Worm (Caenorhabditis elegans) whole organism, L4 larva: ENCODE data around the gene sre-40.

ENCODE experiments used
- D1046.2 ChIP-seq: fragments of 200-800 bp; sonication (Bioruptor generic); IDR thresholded peaks from 2 replicates; pipeline ENCODE4 v1.3.6; 2022; ENCODE audit warnings: missing genetic modification characterization, missing compliant biosample characterization
- F10B5.3 ChIP-seq: sonication (generic microtip); optimal IDR thresholded peaks from 2 replicates; lab custom pipeline; 2016; ENCODE audit warnings: mild to moderate bottlenecking, missing genetic modification characterization, missing compliant biosample characterization
- F44E2.7 ChIP-seq: fragments of 200-800 bp; sonication (Bioruptor generic); IDR thresholded peaks from 2 replicates; pipeline ENCODE4 v2.1.2; 2022; ENCODE audit warnings: missing genetic modification characterization, missing compliant biosample characterization
- R02D3.7 ChIP-seq: fragments of 150-350 bp; sonication (generic microtip); optimal IDR thresholded peaks from 3 replicates; lab custom pipeline; 2014; ENCODE audit warnings: missing biosample characterization, missing genetic modification characterization
- Y48G9A.11 ChIP-seq: fragments of 200-800 bp; sonication (Bioruptor generic); IDR thresholded peaks from 2 replicates; pipeline ENCODE4 v1.3.6; 2022; ENCODE audit warnings: missing genetic modification reagents, missing genetic modification characterization, missing compliant biosample characterization
- ZK546.5 ChIP-seq, 2 experiments: sonication (generic microtip); optimal IDR thresholded peaks; 2 replicates each; lab custom pipeline; 2017; ENCODE audit warnings: missing biosample characterization in 2 of 2, missing genetic modification characterization in 2 of 2
- aha-1 ChIP-seq: fragments of 150-350 bp; peaks from one replicate; lab custom pipeline; 2014; ENCODE audit warnings: missing biosample characterization, missing genetic modification characterization
- ama-1 ChIP-seq: fragments of 150-350 bp; optimal IDR thresholded peaks from 2 replicates; lab custom pipeline; 2014; ENCODE audit warnings: inconsistent platforms, mixed read lengths
- arid-1 ChIP-seq: fragments of 200-800 bp; sonication (Bioruptor generic); conservative IDR thresholded peaks from 2 replicates; pipeline ENCODE4 v1.3.6; 2022; ENCODE audit warnings: missing genetic modification reagents, missing genetic modification characterization, missing compliant biosample characterization
- ceh-28 ChIP-seq: fragments of 150-350 bp; optimal IDR thresholded peaks from 2 replicates; lab custom pipeline; 2014; ENCODE audit warnings: missing biosample characterization, missing genetic modification reagents, missing genetic modification characterization
- ctbp-1 ChIP-seq: fragments of 200-800 bp; sonication (Bioruptor generic); IDR thresholded peaks from 2 replicates; pipeline ENCODE4 v1.3.6; 2022; ENCODE audit warnings: missing genetic modification reagents, missing genetic modification characterization, missing compliant biosample characterization
- daf-16 ChIP-seq, 3 experiments: sonication (generic microtip); optimal IDR thresholded peaks; 2 replicates each; lab custom pipeline; 2016 to 2017; ENCODE audit warnings: missing genetic modification characterization in 3 of 3, missing genetic modification reagents in 3 of 3, mild to moderate bottlenecking in 2 of 3, missing compliant biosample characterization in 2 of 3, missing biosample characterization in 1 of 3, moderate library complexity in 1 of 3
- dmd-6 ChIP-seq: fragments of 200-800 bp; sonication (Bioruptor generic); IDR thresholded peaks from 2 replicates; pipeline ENCODE4 v1.3.6; 2022; ENCODE audit warnings: missing genetic modification reagents, missing genetic modification characterization, missing compliant biosample characterization
- dmd-9 ChIP-seq: fragments of 200-800 bp; sonication (Bioruptor generic); IDR thresholded peaks from 2 replicates; pipeline ENCODE4 v1.3.6; 2022; ENCODE audit warnings: missing genetic modification reagents, missing genetic modification characterization, missing compliant biosample characterization
- dve-1 ChIP-seq: sonication (generic microtip); optimal IDR thresholded peaks from 2 replicates; lab custom pipeline; 2017; ENCODE audit warnings: antibody characterized with exemption, mild to moderate bottlenecking, missing genetic modification characterization, missing compliant biosample characterization; ENCODE audit not compliant: insufficient read depth
- fos-1 ChIP-seq: fragments of 150-350 bp; optimal IDR thresholded peaks from 2 replicates; lab custom pipeline; 2014; ENCODE audit warnings: missing biosample characterization, missing genetic modification characterization
- gei-8 ChIP-seq: fragments of 200-800 bp; sonication (Bioruptor generic); optimal IDR thresholded peaks from 2 replicates; lab custom pipeline; 2018; ENCODE audit warnings: mild to moderate bottlenecking, missing genetic modification characterization, missing compliant biosample characterization
- hlh-30 ChIP-seq: sonication (generic microtip); optimal IDR thresholded peaks from 2 replicates; lab custom pipeline; 2017; ENCODE audit warnings: antibody characterized with exemption, mild to moderate bottlenecking, missing genetic modification characterization, missing compliant biosample characterization; ENCODE audit not compliant: insufficient read depth
- hmg-1.1 ChIP-seq: fragments of 200-800 bp; sonication (Bioruptor generic); IDR thresholded peaks from 2 replicates; pipeline ENCODE4 v1.3.6; 2022; ENCODE audit warnings: missing genetic modification reagents, missing genetic modification characterization, missing compliant biosample characterization
- jun-1 ChIP-seq: fragments of 150-350 bp; optimal IDR thresholded peaks from 2 replicates; lab custom pipeline; 2014; ENCODE audit warnings: missing biosample characterization, missing genetic modification reagents, missing genetic modification characterization
- lim-7 ChIP-seq: fragments of 200-800 bp; sonication (Bioruptor generic); IDR thresholded peaks from 2 replicates; pipeline ENCODE4 v1.3.6; 2022; ENCODE audit warnings: missing genetic modification characterization, missing compliant biosample characterization
- lin-38 ChIP-seq: fragments of 200-800 bp; sonication (Bioruptor generic); IDR thresholded peaks from 2 replicates; pipeline ENCODE4 v1.3.6; 2022; ENCODE audit warnings: missing genetic modification reagents, missing genetic modification characterization, missing compliant biosample characterization
- lsy-2 ChIP-seq, 2 experiments: fragments of 150-350 bp in 1 of 2; sonication (generic microtip) in 1 of 2; optimal IDR thresholded peaks; 2 replicates each; lab custom pipeline; 2014 to 2017; ENCODE audit warnings: missing biosample characterization in 2 of 2, missing genetic modification characterization in 2 of 2
- mdl-1 ChIP-seq, 2 experiments: fragments of 150-350 bp in 1 of 2; sonication (generic microtip) in 1 of 2; optimal IDR thresholded peaks; 2 replicates each; lab custom pipeline; 2014 to 2017; ENCODE audit warnings: missing biosample characterization in 2 of 2, missing genetic modification characterization in 2 of 2
- mep-1 ChIP-seq: fragments of 150-350 bp; sonication (generic microtip); optimal IDR thresholded peaks from 3 replicates; lab custom pipeline; 2014; ENCODE audit warnings: missing biosample characterization, missing genetic modification characterization
- mxl-2 ChIP-seq: fragments of 200-800 bp; sonication (Bioruptor generic); conservative IDR thresholded peaks from 2 replicates; pipeline ENCODE4 v1.3.6; 2022; ENCODE audit warnings: missing genetic modification reagents, missing genetic modification characterization, missing compliant biosample characterization
- nhr-102 ChIP-seq: sonication (generic microtip); optimal IDR thresholded peaks from 2 replicates; lab custom pipeline; 2016; ENCODE audit warnings: mild to moderate bottlenecking, missing genetic modification characterization, moderate library complexity, missing compliant biosample characterization
- nhr-42 ChIP-seq: fragments of 200-800 bp; sonication (Bioruptor generic); IDR thresholded peaks from 2 replicates; pipeline ENCODE4 v1.3.6; 2022; ENCODE audit warnings: missing genetic modification characterization, missing compliant biosample characterization
- nhr-48 ChIP-seq: sonication (generic microtip); optimal IDR thresholded peaks from 2 replicates; lab custom pipeline; 2016; ENCODE audit warnings: mild to moderate bottlenecking, missing genetic modification characterization, missing compliant biosample characterization
- rbr-2 ChIP-seq: sonication (generic microtip); optimal IDR thresholded peaks from 2 replicates; lab custom pipeline; 2016; ENCODE audit warnings: missing genotype, missing genetic modification characterization, missing compliant biosample characterization
- saeg-2 ChIP-seq: fragments of 200-800 bp; sonication (Bioruptor generic); IDR thresholded peaks from 2 replicates; pipeline ENCODE4 v1.3.6; 2022; ENCODE audit warnings: missing genetic modification reagents, missing genetic modification characterization, missing compliant biosample characterization
- snpc-4 ChIP-seq: fragments of 150-350 bp; optimal IDR thresholded peaks from 2 replicates; lab custom pipeline; 2014; ENCODE audit warnings: missing biosample characterization, missing genetic modification characterization
- spr-1 ChIP-seq: sonication (generic microtip); optimal IDR thresholded peaks from 2 replicates; lab custom pipeline; 2016; ENCODE audit warnings: mild to moderate bottlenecking, missing genetic modification characterization, missing compliant biosample characterization
- spr-3 ChIP-seq: fragments of 200-800 bp; sonication (Bioruptor generic); optimal IDR thresholded peaks from 2 replicates; lab custom pipeline; 2018; ENCODE audit warnings: mild to moderate bottlenecking, missing genetic modification characterization, missing compliant biosample characterization
- unc-62 ChIP-seq, 3 experiments: fragments of 150-350 bp in 1 of 3; sonication (generic microtip); optimal IDR thresholded peaks in 2 of 3; peaks in 1 of 3; 1 replicate in 1 of 3; 2 replicates in 2 of 3; lab custom pipeline; 2014 to 2017; ENCODE audit warnings: missing biosample characterization in 3 of 3, missing genetic modification characterization in 3 of 3, missing genetic modification reagents in 3 of 3, missing genotype in 1 of 3
- zip-2 ChIP-seq: fragments of 150-350 bp; optimal IDR thresholded peaks from 2 replicates; lab custom pipeline; 2014; ENCODE audit warnings: missing biosample characterization, missing genetic modification characterization

The sre-40 gene

ce11 chrII:4715676-4716075 lies 32.1 kb upstream of the sre-40 start, which contains the start of gene F41C3.8 (continued):
- TF ChIP-seq spr-1 (tag; lab: Kevin White, UChicago) (no peak), ZK546.5 (tag; optimal IDR thresholded peaks at IDR 0.05; lab: Kevin White, UChicago) (no peak), D1046.2 (GFP tag; lab: Robert Waterston, UW) (no peak), dmd-6 (peak; percentile 42; the same call in 1 of the 2 replicates), snpc-4 (tag; lab: Kevin White, UChicago) (no peak), dve-1 (tag; lab: Kevin White, UChicago) (peak; percentile 13), jun-1 (tag; lab: Kevin White, UChicago) (no peak), fos-1 (no peak), hlh-30 (tag; lab: Kevin White, UChicago) (peak; percentile 30), mdl-1 (tag; optimal IDR thresholded peaks at IDR 0.05; lab: Kevin White, UChicago) (no peak), aha-1 (tag; lab: Kevin White, UChicago) (no peak), hmg-1.1 (GFP tag; lab: Robert Waterston, UW) (no peak), rbr-2 (tag; lab: Kevin White, UChicago) (no peak), ctbp-1 (GFP tag; lab: Robert Waterston, UW) (no peak), ama-1 (no peak), lsy-2 (tag; optimal IDR thresholded peaks at IDR 0.05; lab: Kevin White, UChicago) (no peak)

- TF ChIP-seq unc-62 (GFP tag; optimal IDR thresholded peaks at IDR 0.05 in 1 of 2; lab: Kevin White, UChicago) = peak in 1 of 2 experiments; percentile 96
- no peak for TF ChIP-seq unc-62 (tag; optimal IDR thresholded peaks at IDR 0.05; lab: Kevin White, UChicago)
- no peak for TF ChIP-seq R02D3.7 (tag; lab: Kevin White, UChicago)
These were observed 27.2 kb upstream of the sre-40 start for ce11 chrII:4710813-4711212.

DNA sequence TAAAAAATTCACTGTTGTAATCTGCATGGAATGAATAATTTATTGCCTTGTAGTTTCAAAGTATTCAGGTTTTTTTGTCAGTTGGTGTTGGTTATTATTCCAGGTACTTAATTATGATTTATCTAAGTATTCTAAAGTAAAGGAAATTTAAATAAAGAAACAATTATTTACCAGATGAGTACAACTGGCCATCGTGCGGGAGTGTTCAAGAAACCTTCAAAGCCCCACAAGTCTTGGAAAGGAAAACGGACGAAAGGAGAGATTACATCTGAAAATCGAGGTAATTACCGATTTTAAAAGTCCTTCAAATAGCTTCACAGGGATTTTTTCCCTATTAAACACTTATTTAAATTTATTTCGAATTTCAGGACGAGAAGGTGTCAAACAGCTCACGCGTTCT lies 26.5 kb upstream of the sre-40 start, which contains the start of gene tag-151:
Gene tag-151 (plus strand): TSS at position 158 of the 400 bp plus-strand sequence.
- TF ChIP-seq lim-7 = 0 out of 2 replicates have a peak, but pooled peaks have one; percentile 22
- 0 out of 2 replicates have a peak, but pooled peaks have one; percentile 25 for TF ChIP-seq saeg-2 (GFP tag; lab: Robert Waterston, UW)
- peak; percentile 58 for TF ChIP-seq spr-3 (GFP tag; lab: Kevin White, UChicago)
- TF ChIP-seq zip-2 (tag; lab: Kevin White, UChicago) = peak; percentile 54
- peak; percentile 77 for TF ChIP-seq nhr-102 (tag; lab: Kevin White, UChicago)
- no peak for TF ChIP-seq rbr-2 (tag; lab: Kevin White, UChicago)
- TF ChIP-seq Y48G9A.11 (GFP tag; lab: Robert Waterston, UW) = peak; percentile 24; the same call in 1 of the 2 replicates
- no peak for TF ChIP-seq mxl-2 (GFP tag; lab: Robert Waterston, UW)
- TF ChIP-seq lin-38 (GFP tag; lab: Robert Waterston, UW) = peak; percentile 65
- no peak for TF ChIP-seq mep-1 (tag; lab: Kevin White, UChicago)
- TF ChIP-seq nhr-42 (GFP tag; lab: Robert Waterston, UW) = no peak
- TF ChIP-seq dve-1 (tag; lab: Kevin White, UChicago) = peak; percentile 3
- no peak for TF ChIP-seq dmd-9 (GFP tag; lab: Robert Waterston, UW)
- no peak for TF ChIP-seq ceh-28 (tag; lab: Kevin White, UChicago)
- TF ChIP-seq spr-1 (tag; lab: Kevin White, UChicago) = peak; percentile 36
- no peak for TF ChIP-seq gei-8 (GFP tag; lab: Kevin White, UChicago)
- TF ChIP-seq F10B5.3 (tag; lab: Kevin White, UChicago) = peak; percentile 54
- TF ChIP-seq nhr-48 = peak; percentile 16
- peak in 1 of 2 experiments; percentile 41 for TF ChIP-seq lsy-2 (tag; optimal IDR thresholded peaks at IDR 0.05; lab: Kevin White, UChicago)
- no peak for TF ChIP-seq F44E2.7 (GFP tag; lab: Robert Waterston, UW)
- TF ChIP-seq daf-16 (GFP tag; optimal IDR thresholded peaks at IDR 0.05; lab: Kevin White, UChicago) = peak in 1 of 2 experiments; percentile 54
- no peak for TF ChIP-seq daf-16 (tag; optimal IDR thresholded peaks at IDR 0.05; lab: Kevin White, UChicago)
- TF ChIP-seq arid-1 (GFP tag; lab: Robert Waterston, UW) = peak; percentile 56; the same call in 1 of the 2 replicates
- TF ChIP-seq, all 104 proteins: peak for 14
